Fruit fly (Drosophila melanogaster) whole organism, wandering third instar larva: ENCODE measurements around the gene Frmd5.

Experiments
- Abd-B ChIP-seq: fragments of >200 bp; optimal IDR thresholded peaks from 2 replicates; lab custom pipeline; 2017; ENCODE audit warnings: missing biosample characterization, missing genetic modification characterization
- CG32264 ChIP-seq: fragments of 200-800 bp; sonication (Bioruptor generic); optimal IDR thresholded peaks from 2 replicates; lab custom pipeline; 2016; ENCODE audit warnings: missing biosample characterization, missing genetic modification characterization
- CG9705 ChIP-seq: fragments of 200-800 bp; sonication (Bioruptor generic); optimal IDR thresholded peaks from 2 replicates; lab custom pipeline; 2018; ENCODE audit warnings: missing biosample characterization, mild to moderate bottlenecking, missing genetic modification characterization
- CrebA ChIP-seq: fragments of 200-800 bp; sonication (Bioruptor generic); optimal IDR thresholded peaks from 2 replicates; lab custom pipeline; 2016; ENCODE audit warnings: missing biosample characterization, mild to moderate bottlenecking, missing genetic modification characterization, borderline replicate concordance
- Dfd ChIP-seq: fragments of >200 bp; optimal IDR thresholded peaks from 2 replicates; lab custom pipeline; 2017; ENCODE audit warnings: missing biosample characterization, missing genetic modification characterization
- Dif ChIP-seq: fragments of 200-275, 200-300 bp; sonication (Bioruptor generic); optimal IDR thresholded peaks from 2 replicates; lab custom pipeline; 2018; ENCODE audit warnings: missing biosample characterization, missing genetic modification characterization; ENCODE audit not compliant: partially characterized antibody
- GATAd ChIP-seq: sonication (Bioruptor generic); optimal IDR thresholded peaks from 2 replicates; lab custom pipeline; 2016; ENCODE audit warnings: missing biosample characterization, missing genetic modification characterization
- HLH106 ChIP-seq: fragments of 200-800 bp; optimal IDR thresholded peaks from 3 replicates; lab custom pipeline; 2019; ENCODE audit warnings: missing biosample characterization, mild to moderate bottlenecking, missing genetic modification characterization, moderate library complexity
- Hnf4 ChIP-seq: fragments of 200-800 bp; sonication (Bioruptor generic); optimal IDR thresholded peaks from 2 replicates; lab custom pipeline; 2016; ENCODE audit warnings: missing biosample characterization, mild to moderate bottlenecking, missing genetic modification characterization
- Hr78 ChIP-seq: fragments of >200 bp; optimal IDR thresholded peaks from 2 replicates; lab custom pipeline; 2017; ENCODE audit warnings: missing biosample characterization, missing genetic modification characterization
- Hr83 ChIP-seq: fragments of 200-300 bp; sonication (Bioruptor generic); optimal IDR thresholded peaks from 2 replicates; lab custom pipeline; 2016; ENCODE audit warnings: missing biosample characterization, mild to moderate bottlenecking, missing genetic modification characterization, moderate library complexity; ENCODE audit not compliant: poor library complexity, severe bottlenecking
- Jra ChIP-seq: sonication (Bioruptor generic); optimal IDR thresholded peaks from 2 replicates; lab custom pipeline; 2016; ENCODE audit warnings: missing biosample characterization, missing genetic modification characterization
- Mio ChIP-seq: sonication (Bioruptor generic); optimal IDR thresholded peaks from 2 replicates; lab custom pipeline; 2016; ENCODE audit warnings: missing biosample characterization, missing genetic modification characterization
- Myc ChIP-seq: fragments of >200 bp; optimal IDR thresholded peaks from 2 replicates; lab custom pipeline; 2017
- N ChIP-seq: fragments of >200 bp; optimal IDR thresholded peaks from 2 replicates; lab custom pipeline; 2018; ENCODE audit warnings: missing biosample characterization, missing external identifiers, missing genetic modification characterization
- OdsH ChIP-seq: fragments of 200-800 bp; sonication (Bioruptor generic); optimal IDR thresholded peaks from 2 replicates; lab custom pipeline; 2016; ENCODE audit warnings: missing biosample characterization, mild to moderate bottlenecking, missing genetic modification characterization
- Rel ChIP-seq, 2 experiments: fragments of 200-800 bp; sonication (Bioruptor generic) in 1 of 2; optimal IDR thresholded peaks; 2 replicates in 1 of 2; 3 replicates in 1 of 2; lab custom pipeline; 2016 to 2019; ENCODE audit warnings: mild to moderate bottlenecking in 2 of 2, missing biosample characterization in 2 of 2, missing genetic modification characterization in 2 of 2, moderate library complexity in 1 of 2
- Sp1 ChIP-seq: fragments of 200-800 bp; sonication (Bioruptor generic); optimal IDR thresholded peaks from 3 replicates; lab custom pipeline; 2019; ENCODE audit warnings: missing biosample characterization, mild to moderate bottlenecking, missing genetic modification characterization, moderate library complexity
- Vsx2 ChIP-seq: fragments of 200-300, 225-300 bp; sonication (Bioruptor generic); optimal IDR thresholded peaks from 2 replicates; lab custom pipeline; 2018; ENCODE audit warnings: missing biosample characterization, missing genetic modification characterization; ENCODE audit not compliant: partially characterized antibody
- br ChIP-seq: fragments of 200-800 bp; sonication (Bioruptor generic); optimal IDR thresholded peaks from 2 replicates; lab custom pipeline; 2016; ENCODE audit warnings: missing biosample characterization, missing genetic modification characterization
- brk ChIP-seq: fragments of 200-800 bp; sonication (Bioruptor generic); optimal IDR thresholded peaks from 2 replicates; lab custom pipeline; 2016; ENCODE audit warnings: missing biosample characterization, mild to moderate bottlenecking, missing genetic modification characterization
- dl ChIP-seq, 2 experiments: fragments of 175-275, 200-275 bp in 1 of 2; fragments of 200-275 bp in 1 of 2; sonication (Bioruptor generic); optimal IDR thresholded peaks; lab custom pipeline; 2018; ENCODE audit warnings: mild to moderate bottlenecking in 2 of 2, missing biosample characterization in 2 of 2, missing genetic modification characterization in 2 of 2, moderate library complexity in 2 of 2; ENCODE audit not compliant: partially characterized antibody in 2 of 2, insufficient read depth in 1 of 2
- dmrt93B ChIP-seq: fragments of 200-800 bp; sonication (Bioruptor generic); optimal IDR thresholded peaks from 2 replicates; lab custom pipeline; 2018; ENCODE audit warnings: missing biosample characterization, mild to moderate bottlenecking, missing genetic modification characterization
- dsf ChIP-seq: sonication (Bioruptor generic); optimal IDR thresholded peaks from 2 replicates; lab custom pipeline; 2016; ENCODE audit warnings: missing biosample characterization, missing genetic modification characterization, borderline replicate concordance
- ey ChIP-seq: fragments of 200-800 bp; sonication (Bioruptor generic); optimal IDR thresholded peaks from 2 replicates; lab custom pipeline; 2016; ENCODE audit warnings: missing biosample characterization, missing genetic modification characterization
- foxo ChIP-seq, 2 experiments: fragments of 200-800 bp; sonication (Bioruptor generic); optimal IDR thresholded peaks; 2 replicates in 1 of 2; 3 replicates in 1 of 2; lab custom pipeline; 2016 to 2017; ENCODE audit warnings: missing biosample characterization in 2 of 2, missing genetic modification characterization in 2 of 2
- fru ChIP-seq: fragments of 200-800 bp; sonication (Bioruptor generic); optimal IDR thresholded peaks from 3 replicates; lab custom pipeline; 2016; ENCODE audit warnings: missing biosample characterization, mild to moderate bottlenecking, missing genetic modification characterization
- h ChIP-seq: fragments of 200-800 bp; sonication (Bioruptor generic); optimal IDR thresholded peaks from 3 replicates; lab custom pipeline; 2016; ENCODE audit warnings: missing biosample characterization, mild to moderate bottlenecking, missing genetic modification characterization
- jim ChIP-seq: fragments of 175-275, 200-325 bp; sonication (Bioruptor generic); optimal IDR thresholded peaks from 2 replicates; lab custom pipeline; 2016; ENCODE audit warnings: missing biosample characterization, mild to moderate bottlenecking, missing genetic modification characterization
- lola ChIP-seq: fragments of >200 bp; optimal IDR thresholded peaks from 2 replicates; lab custom pipeline; 2017; ENCODE audit warnings: missing biosample characterization, missing genetic modification characterization
- pan ChIP-seq: fragments of >200 bp; optimal IDR thresholded peaks from 2 replicates; lab custom pipeline; 2017
- psq ChIP-seq: fragments of 200-800 bp; sonication (Bioruptor generic); optimal IDR thresholded peaks from 3 replicates; lab custom pipeline; 2017; ENCODE audit warnings: missing biosample characterization, mild to moderate bottlenecking, missing genetic modification characterization, moderate library complexity
- rgr ChIP-seq: fragments of 200-800 bp; sonication (Bioruptor generic); optimal IDR thresholded peaks from 3 replicates; lab custom pipeline; 2016; ENCODE audit warnings: missing biosample characterization, mild to moderate bottlenecking, missing genetic modification characterization
- sage ChIP-seq: fragments of 200-800 bp; sonication (Bioruptor generic); optimal IDR thresholded peaks from 2 replicates; lab custom pipeline; 2016; ENCODE audit warnings: missing biosample characterization, mild to moderate bottlenecking, missing genetic modification characterization
- sv ChIP-seq: fragments of 200-800 bp; sonication (Bioruptor generic); optimal IDR thresholded peaks from 3 replicates; lab custom pipeline; 2016; ENCODE audit warnings: missing biosample characterization, missing genetic modification characterization
- tai ChIP-seq: sonication (Bioruptor generic); optimal IDR thresholded peaks from 2 replicates; lab custom pipeline; 2016; ENCODE audit warnings: missing biosample characterization, missing genetic modification characterization
- usp ChIP-seq: fragments of >200 bp; optimal IDR thresholded peaks from 2 replicates; lab custom pipeline; 2017; ENCODE audit warnings: missing biosample characterization, missing genetic modification characterization
- woc ChIP-seq: sonication (Bioruptor generic); optimal IDR thresholded peaks from 2 replicates; lab custom pipeline; 2016; ENCODE audit warnings: missing biosample characterization, mild to moderate bottlenecking, missing genetic modification characterization

Frmd5 gene

dm6 chr2L:10334854-10335277, 9.4 kb upstream of the Frmd5 start (continued):
- TF ChIP-seq brk = peak; percentile 57
- no peak for TF ChIP-seq usp (GFP tag; lab: Kevin White, UChicago)
- no peak for TF ChIP-seq CG32264 (GFP tag; lab: Kevin White, UChicago)
- no peak for TF ChIP-seq tai (GFP tag; lab: Kevin White, UChicago)
- TF ChIP-seq dmrt93B (GFP tag; lab: Kevin White, UChicago) = no peak
- TF ChIP-seq Abd-B (GFP tag; lab: Kevin White, UChicago) = no peak
- TF ChIP-seq dl (GFP tag; optimal IDR thresholded peaks at IDR 0.05; lab: Kevin White, UChicago; ENCODE audit: insufficient read depth in 1 of 2, partially characterized antibody in 2 of 2) = no peak
- TF ChIP-seq, all 38 proteins: peak for 19

DNA sequence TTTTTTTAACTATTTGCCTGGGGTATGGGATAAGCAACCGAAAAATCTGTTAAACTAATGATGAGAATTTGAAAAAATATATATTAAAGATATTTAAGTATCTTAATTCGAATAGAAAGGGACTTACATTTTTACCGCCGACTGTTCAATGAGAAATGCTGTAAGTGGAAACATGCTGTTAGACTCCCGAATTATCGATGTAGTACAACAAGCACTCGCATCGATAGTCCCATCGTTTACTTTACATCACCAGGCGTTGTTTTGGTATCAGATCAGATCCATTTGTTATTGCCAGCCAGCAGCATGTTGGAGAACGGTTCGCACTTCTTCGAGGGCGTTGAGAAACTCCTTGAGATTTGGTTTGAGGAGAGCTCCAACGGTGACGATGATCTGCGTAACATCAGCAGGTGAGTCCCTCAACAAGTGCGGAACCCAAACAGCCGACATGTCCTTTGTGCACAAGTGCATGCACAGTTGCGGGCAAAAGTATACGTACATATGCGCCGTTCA, 5.0 kb upstream of the Frmd5 start, which contains the start of gene SamDC:
Gene SamDC (plus strand): TSS at position 246 of the 510 bp plus-strand sequence.
- TF ChIP-seq sv (peak; percentile 4), dsf (GFP tag; lab: Kevin White, UChicago) (no peak), ey (GFP tag; lab: Kevin White, UChicago) (no peak), h (GFP tag; lab: Kevin White, UChicago) (peak; percentile 46), usp (GFP tag; lab: Kevin White, UChicago) (no peak), dl (GFP tag; optimal IDR thresholded peaks at IDR 0.05; lab: Kevin White, UChicago; ENCODE audit: insufficient read depth in 1 of 2, partially characterized antibody in 2 of 2) (no peak), Vsx2 (GFP tag; lab: Kevin White, UChicago) (no peak), Jra (no peak), rgr (GFP tag; lab: Kevin White, UChicago) (peak; percentile 48), sage (peak; percentile 30), Myc (no peak), lola (GFP tag; lab: Kevin White, UChicago) (no peak), HLH106 (tag; lab: Kevin White, UChicago) (peak; percentile 20), Hr78 (peak; percentile 78), pan (lab: Kevin White, UChicago) (no peak), psq (GFP tag; lab: Kevin White, UChicago) (no peak), br (GFP tag; lab: Kevin White, UChicago) (no peak), N (GFP tag; lab: Kevin White, UChicago) (peak; percentile 97), Dfd (GFP tag; lab: Kevin White, UChicago) (no peak), Abd-B (GFP tag; lab: Kevin White, UChicago) (no peak), GATAd (GFP tag; lab: Kevin White, UChicago) (no peak), Mio (GFP tag; lab: Kevin White, UChicago) (no peak), CG32264 (GFP tag; lab: Kevin White, UChicago) (no peak), Hr83 (GFP tag; lab: Kevin White, UChicago) (peak; percentile 71), fru (GFP tag; lab: Kevin White, UChicago) (no peak), Dif (no peak), CG9705 (GFP tag; lab: Kevin White, UChicago) (no peak), Hnf4 (GFP tag; lab: Kevin White, UChicago) (peak; percentile 28), jim (GFP tag; lab: Kevin White, UChicago) (no peak), dmrt93B (GFP tag; lab: Kevin White, UChicago) (no peak), Sp1 (GFP tag; lab: Kevin White, UChicago) (peak; percentile 19), CrebA (no peak), brk (no peak), foxo (GFP tag; optimal IDR thresholded peaks at IDR 0.05; lab: Kevin White, UChicago) (peak in 1 of 2 experiments; percentile 57), OdsH (peak; percentile 24), woc (GFP tag; lab: Kevin White, UChicago) (peak; percentile 76), Rel (GFP tag; optimal IDR thresholded peaks at IDR 0.05; lab: Kevin White, UChicago) (no peak), Rel (tag; optimal IDR thresholded peaks at IDR 0.05; lab: Kevin White, UChicago) (peak; percentile 19), tai (GFP tag; lab: Kevin White, UChicago) (no peak)
- TF ChIP-seq, all 38 proteins: peak for 14
